Fruit fly (Drosophila melanogaster) whole organism, prepupa: Measurements from ENCODE around the gene CG14374.

Source experiments
- CG11294 ChIP-seq: fragments of 200-800 bp; sonication (Bioruptor generic); IDR thresholded peaks from 2 replicates; pipeline ENCODE4 v1.3.6; 2022; ENCODE audit warnings: missing biosample characterization, missing genetic modification characterization
- CG16779 ChIP-seq: fragments of 200-800 bp; sonication (Bioruptor generic); optimal IDR thresholded peaks from 3 replicates; lab custom pipeline; 2017; ENCODE audit warnings: missing biosample characterization, mild to moderate bottlenecking, missing genetic modification characterization
- CG4318 ChIP-seq: fragments of 200-800 bp; sonication (Bioruptor generic); optimal IDR thresholded peaks from 3 replicates; lab custom pipeline; 2017; ENCODE audit warnings: missing biosample characterization, mild to moderate bottlenecking, missing genetic modification characterization
- CG6792 ChIP-seq: fragments of 200-800 bp; sonication (Bioruptor generic); optimal IDR thresholded peaks from 3 replicates; lab custom pipeline; 2016; ENCODE audit warnings: missing biosample characterization, missing genetic modification characterization
- CG6854 ChIP-seq: fragments of 200-800 bp; sonication (Bioruptor generic); optimal IDR thresholded peaks from 2 replicates; lab custom pipeline; 2017; ENCODE audit warnings: missing biosample characterization, mild to moderate bottlenecking, missing genetic modification characterization
- CG8119 ChIP-seq: fragments of 200-800 bp; sonication (Bioruptor generic); IDR thresholded peaks from 3 replicates; pipeline ENCODE4 v1.3.6; 2022; ENCODE audit warnings: missing biosample characterization, missing genetic modification characterization
- CG9139 ChIP-seq: fragments of 200-800 bp; sonication (Bioruptor generic); optimal IDR thresholded peaks from 3 replicates; lab custom pipeline; 2017; ENCODE audit warnings: missing biosample characterization, mild to moderate bottlenecking, missing genetic modification characterization
- Ets96B ChIP-seq: fragments of 200-800 bp; optimal IDR thresholded peaks from 2 replicates; lab custom pipeline; 2019; ENCODE audit warnings: missing biosample characterization, mild to moderate bottlenecking, missing genetic modification characterization, moderate library complexity
- Gug ChIP-seq: fragments of 200-800 bp; sonication (Bioruptor generic); IDR thresholded peaks from 2 replicates; pipeline ENCODE4 v1.3.6; 2022; ENCODE audit warnings: missing biosample characterization, missing genetic modification characterization
- Met ChIP-seq: fragments of 200-800 bp; sonication (Bioruptor generic); optimal IDR thresholded peaks from 3 replicates; lab custom pipeline; 2016; ENCODE audit warnings: missing biosample characterization, missing genetic modification characterization
- Sox102F ChIP-seq: fragments of 200-800 bp; sonication (Bioruptor generic); optimal IDR thresholded peaks from 2 replicates; lab custom pipeline; 2016; ENCODE audit warnings: missing biosample characterization, mild to moderate bottlenecking, missing genetic modification characterization
- dsx ChIP-seq: fragments of 200-800 bp; optimal IDR thresholded peaks from 3 replicates; lab custom pipeline; 2019; ENCODE audit warnings: missing biosample characterization, mild to moderate bottlenecking, missing genetic modification characterization, moderate library complexity; ENCODE audit not compliant: poor library complexity, severe bottlenecking
- esn ChIP-seq: fragments of 200-800 bp; sonication (Bioruptor generic); optimal IDR thresholded peaks from 2 replicates; lab custom pipeline; 2016; ENCODE audit warnings: missing biosample characterization, mild to moderate bottlenecking, missing genetic modification characterization, moderate library complexity

dm6 chr3R:13446048-13446447, 49.1 kb upstream of the CG14374 start:
- TF ChIP-seq CG6792 (GFP tag; lab: Kevin White, UChicago) (no peak), CG11294 (no peak), CG4318 (GFP tag; lab: Kevin White, UChicago) (no peak), Ets96B (tag; lab: Kevin White, UChicago) (no peak), Sox102F (no peak), CG6854 (GFP tag; lab: Kevin White, UChicago) (no peak), esn (GFP tag; lab: Kevin White, UChicago) (no peak), CG8119 (GFP tag; lab: Robert Waterston, UW) (no peak), CG9139 (GFP tag; lab: Kevin White, UChicago) (no peak), dsx (GFP tag; lab: Kevin White, UChicago) (no peak), Met (GFP tag; lab: Kevin White, UChicago) (no peak), CG16779 (tag; lab: Kevin White, UChicago) (no peak), Gug (GFP tag; lab: Robert Waterston, UW) (no peak)
